Worm (Caenorhabditis elegans) whole organism, midembryonic: ENCODE measurements around the gene ZC190.4.

Source experiments
- T22C8.4 ChIP-seq: fragments of 200-800 bp; sonication (Bioruptor generic); IDR thresholded peaks from 2 replicates; pipeline ENCODE4 v1.3.6; 2022; ENCODE audit warnings: missing genetic modification characterization, missing compliant biosample characterization
- cog-1 ChIP-seq: sonication (generic microtip); optimal IDR thresholded peaks from 2 replicates; lab custom pipeline; 2016; ENCODE audit warnings: missing genetic modification characterization, missing compliant biosample characterization
- flt-1 ChIP-seq: fragments of 200-800 bp; sonication (Bioruptor generic); IDR thresholded peaks from 2 replicates; pipeline ENCODE4 v1.3.6; 2022; ENCODE audit warnings: missing genetic modification characterization, missing compliant biosample characterization
- klf-2 ChIP-seq: fragments of 200-800 bp; sonication (Bioruptor generic); conservative IDR thresholded peaks from 2 replicates; pipeline ENCODE4 v1.3.6; 2022; ENCODE audit warnings: missing genetic modification reagents, missing genetic modification characterization, missing compliant biosample characterization
- med-1 ChIP-seq: sonication (generic microtip); optimal IDR thresholded peaks from 2 replicates; lab custom pipeline; 2017; ENCODE audit warnings: missing genetic modification characterization, mild to moderate bottlenecking, missing compliant biosample characterization, antibody characterized with exemption, missing genetic modification reagents; ENCODE audit not compliant: insufficient read depth
- ref-1 ChIP-seq: fragments of 200-800 bp; sonication (Bioruptor generic); conservative IDR thresholded peaks from 2 replicates; pipeline ENCODE4 v1.3.6; 2022; ENCODE audit warnings: missing genetic modification reagents, missing genetic modification characterization, missing compliant biosample characterization
- tab-1 ChIP-seq: fragments of 200-800 bp; sonication (Bioruptor generic); IDR thresholded peaks from 2 replicates; pipeline ENCODE4 v1.3.6; 2022; ENCODE audit warnings: missing genetic modification characterization, missing compliant biosample characterization
- ztf-23 ChIP-seq: fragments of 200-800 bp; sonication (Bioruptor generic); IDR thresholded peaks from 2 replicates; pipeline ENCODE4 v1.3.6; 2022; ENCODE audit warnings: missing genetic modification reagents, missing genetic modification characterization, missing compliant biosample characterization
- ztf-29 ChIP-seq: fragments of 200-800 bp; sonication (Bioruptor generic); IDR thresholded peaks from 2 replicates; pipeline ENCODE4 v1.3.6; 2022; ENCODE audit warnings: missing genetic modification reagents, missing genetic modification characterization, missing compliant biosample characterization

The ZC190.4 gene

ce11 chrV:8665765-8666164 lies at the start of gene ZC190.4:
Gene ZC190.4 (plus strand): TSS chrV:8666065.
- no peak for TF ChIP-seq cog-1
- no peak for TF ChIP-seq tab-1
- no peak for TF ChIP-seq flt-1
- no peak for TF ChIP-seq ref-1 (GFP tag; lab: Robert Waterston, UW)
- no peak for TF ChIP-seq ztf-29 (GFP tag; lab: Robert Waterston, UW)
- no peak for TF ChIP-seq med-1 (GFP tag; lab: Kevin White, UChicago)
- TF ChIP-seq ztf-23 (GFP tag; lab: Robert Waterston, UW), result no peak
- no peak for TF ChIP-seq klf-2 (GFP tag; lab: Robert Waterston, UW)
- no peak for TF ChIP-seq T22C8.4 (GFP tag; lab: Robert Waterston, UW)

- no peak for TF ChIP-seq tab-1
- TF ChIP-seq T22C8.4 (GFP tag; lab: Robert Waterston, UW), result no peak
- no peak for TF ChIP-seq ztf-29 (GFP tag; lab: Robert Waterston, UW)
- TF ChIP-seq ztf-23 (GFP tag; lab: Robert Waterston, UW), result no peak
Observed at ce11 chrV:8618738-8619137, 47.1 kb upstream of the ZC190.4 start, which contains the start of gene grd-5. Gene grd-5 (plus strand): TSS chrV:8619032.

ce11 chrV:8621213-8621612 lies 44.7 kb upstream of the ZC190.4 start, which contains the start of gene idpc-2:
Gene idpc-2 (minus strand): TSS chrV:8621313.
- TF ChIP-seq T22C8.4 (GFP tag; lab: Robert Waterston, UW) (no peak), tab-1 (no peak), med-1 (GFP tag; lab: Kevin White, UChicago) (no peak), cog-1 (no peak), klf-2 (GFP tag; lab: Robert Waterston, UW) (no peak), ztf-23 (GFP tag; lab: Robert Waterston, UW) (no peak)

- TF ChIP-seq tab-1, result no peak
- no peak for TF ChIP-seq klf-2 (GFP tag; lab: Robert Waterston, UW)
- TF ChIP-seq med-1 (GFP tag; lab: Kevin White, UChicago), result no peak
- TF ChIP-seq T22C8.4 (GFP tag; lab: Robert Waterston, UW), result no peak
- no peak for TF ChIP-seq cog-1
- TF ChIP-seq flt-1, result no peak
Observed at ce11 chrV:8622314-8622713, 43.6 kb upstream of the ZC190.4 start, which contains the start of gene F41E6.1. Gene F41E6.1 (plus strand): TSS chrV:8622614.

- no peak for TF ChIP-seq tab-1
- no peak for TF ChIP-seq med-1 (GFP tag; lab: Kevin White, UChicago)
- no peak for TF ChIP-seq flt-1
- no peak for TF ChIP-seq ztf-23 (GFP tag; lab: Robert Waterston, UW)
- TF ChIP-seq klf-2 (GFP tag; lab: Robert Waterston, UW), result no peak
Observed at ce11 chrV:8623754-8624153, 42.1 kb upstream of the ZC190.4 start, which contains the start of gene F41E6.17. Gene F41E6.17 (plus strand): TSS chrV:8624101.

ce11 chrV:8626406-8626805 lies 39.5 kb upstream of the ZC190.4 start:
- no peak for TF ChIP-seq tab-1
- no peak for TF ChIP-seq ztf-23 (GFP tag; lab: Robert Waterston, UW)
- no peak for TF ChIP-seq ztf-29 (GFP tag; lab: Robert Waterston, UW)
- TF ChIP-seq cog-1, result no peak
- TF ChIP-seq T22C8.4 (GFP tag; lab: Robert Waterston, UW), result no peak
- TF ChIP-seq ref-1 (GFP tag; lab: Robert Waterston, UW), result no peak
- TF ChIP-seq flt-1, result no peak
- no peak for TF ChIP-seq med-1 (GFP tag; lab: Kevin White, UChicago)
- no peak for TF ChIP-seq klf-2 (GFP tag; lab: Robert Waterston, UW)

- TF ChIP-seq T22C8.4 (GFP tag; lab: Robert Waterston, UW), result no peak
- no peak for TF ChIP-seq flt-1
- TF ChIP-seq ztf-23 (GFP tag; lab: Robert Waterston, UW), result no peak
- TF ChIP-seq ref-1 (GFP tag; lab: Robert Waterston, UW), result no peak
- no peak for TF ChIP-seq med-1 (GFP tag; lab: Kevin White, UChicago)
- TF ChIP-seq tab-1, result no peak
Observed at ce11 chrV:8627580-8627979, 38.3 kb upstream of the ZC190.4 start.

- TF ChIP-seq ztf-23 (GFP tag; lab: Robert Waterston, UW), result no peak
- TF ChIP-seq med-1 (GFP tag; lab: Kevin White, UChicago), result no peak
- no peak for TF ChIP-seq ref-1 (GFP tag; lab: Robert Waterston, UW)
- TF ChIP-seq ztf-29 (GFP tag; lab: Robert Waterston, UW), result no peak
- no peak for TF ChIP-seq cog-1
- no peak for TF ChIP-seq klf-2 (GFP tag; lab: Robert Waterston, UW)
- no peak for TF ChIP-seq flt-1
- TF ChIP-seq T22C8.4 (GFP tag; lab: Robert Waterston, UW), result no peak
- no peak for TF ChIP-seq tab-1
Observed at ce11 chrV:8629029-8629428, 36.8 kb upstream of the ZC190.4 start, which contains the start of gene F41E6.12. Gene F41E6.12 (minus strand): TSS chrV:8629129.

- peak; percentile 68; the same call in 1 of the 2 replicates for TF ChIP-seq ztf-23 (GFP tag; lab: Robert Waterston, UW)
- no peak for TF ChIP-seq T22C8.4 (GFP tag; lab: Robert Waterston, UW)
- TF ChIP-seq ztf-29 (GFP tag; lab: Robert Waterston, UW), result peak; percentile 58; the same call in 1 of the 2 replicates
- no peak for TF ChIP-seq tab-1
- no peak for TF ChIP-seq flt-1
- TF ChIP-seq med-1 (GFP tag; lab: Kevin White, UChicago), result peak; percentile 78
- peak; percentile 2 for TF ChIP-seq cog-1
- TF ChIP-seq ref-1 (GFP tag; lab: Robert Waterston, UW), result no peak
- TF ChIP-seq klf-2 (GFP tag; lab: Robert Waterston, UW), result peak; percentile 51; the same call in 1 of the 2 replicates
Observed at ce11 chrV:8631277-8631765, 34.5 kb upstream of the ZC190.4 start, which contains the start of gene atg-18. Gene atg-18 (minus strand): TSS chrV:8631327.

- TF ChIP-seq med-1 (GFP tag; lab: Kevin White, UChicago) (no peak), flt-1 (no peak), T22C8.4 (GFP tag; lab: Robert Waterston, UW) (no peak), cog-1 (no peak), ztf-29 (GFP tag; lab: Robert Waterston, UW) (no peak), ref-1 (GFP tag; lab: Robert Waterston, UW) (no peak), klf-2 (GFP tag; lab: Robert Waterston, UW) (no peak), ztf-23 (GFP tag; lab: Robert Waterston, UW) (no peak), tab-1 (no peak)
Observed at ce11 chrV:8632788-8633187, 33.1 kb upstream of the ZC190.4 start.
